Fruit fly (Drosophila melanogaster) whole organism, embryonic: ENCODE measurements around the gene CG31775.
A peak's percentile ranks its signal among the peaks of the same experiment; 100 is the strongest.

Experiments
- Abd-B ChIP-seq: fragments of 200-800 bp; sonication (Bioruptor generic); optimal IDR thresholded peaks from 2 replicates; lab custom pipeline; 2018; ENCODE audit warnings: missing biosample characterization, mild to moderate bottlenecking, missing genetic modification characterization, moderate library complexity
- Bgb ChIP-seq: fragments of 200-800 bp; sonication (Bioruptor generic); IDR thresholded peaks from 2 replicates; pipeline ENCODE4 v1.3.6; 2022; ENCODE audit warnings: missing biosample characterization, missing genetic modification characterization; ENCODE audit not compliant: partially characterized antibody
- C15 ChIP-seq: fragments of 200-800 bp; sonication (Bioruptor generic); IDR thresholded peaks from 3 replicates; pipeline ENCODE4 v1.3.6; 2022; ENCODE audit warnings: missing biosample characterization, missing genetic modification characterization
- CG10147 ChIP-seq: fragments of 200-800 bp; sonication (Bioruptor generic); optimal IDR thresholded peaks from 2 replicates; lab custom pipeline; 2019; ENCODE audit warnings: missing biosample characterization, mild to moderate bottlenecking, missing genetic modification characterization, moderate library complexity
- CG10543 ChIP-seq: fragments of 200-800 bp; sonication (Bioruptor generic); optimal IDR thresholded peaks from 3 replicates; lab custom pipeline; 2017; ENCODE audit warnings: missing biosample characterization, mild to moderate bottlenecking, missing genetic modification characterization, moderate library complexity
- CG10959 ChIP-seq: fragments of 200-800 bp; sonication (Bioruptor generic); IDR thresholded peaks from 2 replicates; pipeline ENCODE4 v1.3.6; 2022; ENCODE audit warnings: missing biosample characterization, missing genetic modification characterization
- CG11398 ChIP-seq: fragments of 200-800 bp; sonication (Bioruptor generic); optimal IDR thresholded peaks from 2 replicates; lab custom pipeline; 2016; ENCODE audit warnings: missing biosample characterization, missing genetic modification characterization
- CG11723 ChIP-seq: fragments of 200-800 bp; sonication (Bioruptor generic); optimal IDR thresholded peaks from 2 replicates; lab custom pipeline; 2017; ENCODE audit warnings: missing biosample characterization, mild to moderate bottlenecking, missing genetic modification characterization
- CG1603 ChIP-seq: fragments of 200-800 bp; sonication (Bioruptor generic); optimal IDR thresholded peaks from 2 replicates; lab custom pipeline; 2019; ENCODE audit warnings: missing biosample characterization, mild to moderate bottlenecking, missing genetic modification characterization, moderate library complexity
- CG17186 ChIP-seq: fragments of 200-800 bp; sonication (Bioruptor generic); optimal IDR thresholded peaks from 3 replicates; lab custom pipeline; 2017; ENCODE audit warnings: missing biosample characterization, missing genetic modification reagents, missing genetic modification characterization
- CG17568 ChIP-seq: fragments of 200-800 bp; sonication (Bioruptor generic); optimal IDR thresholded peaks from 2 replicates; lab custom pipeline; 2018; ENCODE audit warnings: missing biosample characterization, mild to moderate bottlenecking, missing genetic modification characterization, moderate library complexity
- CG18011 ChIP-seq: fragments of 200-800 bp; sonication (Bioruptor generic); optimal IDR thresholded peaks from 2 replicates; lab custom pipeline; 2017; ENCODE audit warnings: missing biosample characterization, missing genetic modification characterization, mild to moderate bottlenecking, moderate library complexity, missing genotype
- CG32532 ChIP-seq: fragments of 200-800 bp; sonication (Bioruptor generic); IDR thresholded peaks from 2 replicates; pipeline ENCODE4 v1.3.6; 2022; ENCODE audit warnings: missing biosample characterization, missing genetic modification characterization
- CG34224 ChIP-seq: fragments of 200-800 bp; sonication (Bioruptor generic); IDR thresholded peaks from 3 replicates; pipeline ENCODE4 v1.3.6; 2022; ENCODE audit warnings: missing biosample characterization, missing genetic modification characterization; ENCODE audit not compliant: partially characterized antibody
- CG4424 ChIP-seq: fragments of 200-800 bp; sonication (Bioruptor generic); optimal IDR thresholded peaks from 3 replicates; lab custom pipeline; 2016; ENCODE audit warnings: missing biosample characterization, missing genetic modification characterization
- CG5180 ChIP-seq: fragments of 200-800 bp; sonication (Bioruptor generic); optimal IDR thresholded peaks from 3 replicates; lab custom pipeline; 2017; ENCODE audit warnings: missing biosample characterization, missing genetic modification characterization, mild to moderate bottlenecking, moderate library complexity, missing genetic modification reagents
- CG6254 ChIP-seq: fragments of 200-800 bp; sonication (Bioruptor generic); optimal IDR thresholded peaks from 3 replicates; lab custom pipeline; 2017; ENCODE audit warnings: mild to moderate bottlenecking, missing biosample characterization, missing genetic modification reagents, missing genetic modification characterization
- CG7556 ChIP-seq: fragments of 200-800 bp; sonication (Bioruptor generic); optimal IDR thresholded peaks from 2 replicates; lab custom pipeline; 2017; ENCODE audit warnings: missing biosample characterization, mild to moderate bottlenecking, missing genetic modification characterization
- CG7987 ChIP-seq: fragments of 200-800 bp; sonication (Bioruptor generic); optimal IDR thresholded peaks from 2 replicates; lab custom pipeline; 2018; ENCODE audit warnings: missing biosample characterization, mild to moderate bottlenecking, missing genetic modification characterization, moderate library complexity
- CG9876 ChIP-seq: fragments of 200-800 bp; sonication (Bioruptor generic); optimal IDR thresholded peaks from 2 replicates; lab custom pipeline; 2016; ENCODE audit warnings: missing biosample characterization, missing genetic modification characterization
- Dip3 ChIP-seq: fragments of 200-800 bp; sonication (Bioruptor generic); optimal IDR thresholded peaks from 3 replicates; lab custom pipeline; 2016; ENCODE audit warnings: missing biosample characterization, missing genetic modification characterization
- Dll ChIP-seq: fragments of 200-800 bp; sonication (Bioruptor generic); IDR thresholded peaks from 4 replicates; pipeline ENCODE4 v1.3.6; 2022; ENCODE audit warnings: missing biosample characterization, missing genetic modification characterization; ENCODE audit not compliant: partially characterized antibody
- Doc2 ChIP-seq: fragments of 200-800 bp; sonication (Bioruptor generic); IDR thresholded peaks from 2 replicates; pipeline ENCODE4 v1.3.6; 2022; ENCODE audit warnings: missing biosample characterization, missing genetic modification characterization
- GATAe ChIP-seq: fragments of 200-800 bp; sonication (Bioruptor generic); conservative IDR thresholded peaks from 2 replicates; pipeline ENCODE4 v1.3.6; 2022; ENCODE audit warnings: missing biosample characterization, missing genetic modification characterization
- Hr51 ChIP-seq, 2 experiments: fragments of 200-800 bp; sonication (Bioruptor generic); optimal IDR thresholded peaks; 2 replicates in 1 of 2; 3 replicates in 1 of 2; lab custom pipeline; 2016 to 2018; ENCODE audit warnings: missing biosample characterization in 2 of 2, missing genetic modification characterization in 2 of 2, mild to moderate bottlenecking in 1 of 2, moderate library complexity in 1 of 2
- Lpt ChIP-seq: fragments of >200 bp; optimal IDR thresholded peaks from 2 replicates; lab custom pipeline; 2018; ENCODE audit warnings: missing biosample characterization, missing genetic modification characterization
- Max ChIP-seq: fragments of 200-800 bp; sonication (Bioruptor generic); optimal IDR thresholded peaks from 2 replicates; lab custom pipeline; 2016; ENCODE audit warnings: missing biosample characterization, mild to moderate bottlenecking, missing genetic modification characterization
- Mrtf ChIP-seq: fragments of 200-800 bp; sonication (Bioruptor generic); IDR thresholded peaks from 3 replicates; pipeline ENCODE4 v1.3.6; 2022; ENCODE audit warnings: missing biosample characterization, missing genetic modification characterization
- NFAT ChIP-seq: fragments of 200-800 bp; sonication (Bioruptor generic); IDR thresholded peaks from 2 replicates; pipeline ENCODE4 v1.3.6; 2022; ENCODE audit warnings: missing biosample characterization, missing genetic modification characterization
- Nf-YB ChIP-seq: fragments of 200-800 bp; sonication (Bioruptor generic); optimal IDR thresholded peaks from 3 replicates; lab custom pipeline; 2019; ENCODE audit warnings: missing biosample characterization, mild to moderate bottlenecking, missing genetic modification characterization, moderate library complexity
- Opbp ChIP-seq: fragments of 200-800 bp; sonication (Bioruptor generic); IDR thresholded peaks from 3 replicates; pipeline ENCODE4 v1.3.6; 2022; ENCODE audit warnings: missing biosample characterization, missing genetic modification characterization; ENCODE audit not compliant: partially characterized antibody
- Spps ChIP-seq: fragments of 200-800 bp; sonication (Bioruptor generic); optimal IDR thresholded peaks from 2 replicates; lab custom pipeline; 2018; ENCODE audit warnings: missing biosample characterization, mild to moderate bottlenecking, missing genetic modification characterization
- bab2 ChIP-seq: fragments of 200-800 bp; sonication (Bioruptor generic); optimal IDR thresholded peaks from 2 replicates; lab custom pipeline; 2016; ENCODE audit warnings: missing biosample characterization, missing genetic modification characterization
- bigmax ChIP-seq: fragments of 200-800 bp; sonication (Bioruptor generic); optimal IDR thresholded peaks from 2 replicates; lab custom pipeline; 2018; ENCODE audit warnings: missing biosample characterization, mild to moderate bottlenecking, missing genetic modification characterization
- cato ChIP-seq: fragments of 200-800 bp; sonication (Bioruptor generic); optimal IDR thresholded peaks from 2 replicates; lab custom pipeline; 2016; ENCODE audit warnings: missing biosample characterization, missing genetic modification characterization, borderline replicate concordance
- crp ChIP-seq, 2 experiments: fragments of 200-800 bp; sonication (Bioruptor generic); optimal IDR thresholded peaks; 2 replicates in 1 of 2; 3 replicates in 1 of 2; lab custom pipeline; 2017; ENCODE audit warnings: missing biosample characterization in 2 of 2, missing genetic modification characterization in 2 of 2, mild to moderate bottlenecking in 1 of 2, moderate library complexity in 1 of 2
- gce ChIP-seq: fragments of 200-800 bp; sonication (Bioruptor generic); IDR thresholded peaks from 3 replicates; pipeline ENCODE4 v1.3.6; 2022; ENCODE audit warnings: missing biosample characterization, missing genetic modification characterization
- org-1 ChIP-seq: fragments of 200-800 bp; sonication (Bioruptor generic); optimal IDR thresholded peaks from 2 replicates; lab custom pipeline; 2017; ENCODE audit warnings: missing biosample characterization, missing genetic modification characterization
- phol ChIP-seq: fragments of 200-800 bp; sonication (Bioruptor generic); optimal IDR thresholded peaks from 3 replicates; lab custom pipeline; 2018; ENCODE audit warnings: missing biosample characterization, mild to moderate bottlenecking, missing genetic modification characterization, moderate library complexity
- run ChIP-seq: fragments of 200-800 bp; sonication (Bioruptor generic); optimal IDR thresholded peaks from 3 replicates; lab custom pipeline; 2018; ENCODE audit warnings: missing biosample characterization, mild to moderate bottlenecking, missing genetic modification characterization
- sc ChIP-seq, 3 experiments: fragments of >200 bp in 2 of 3; fragments of 200-800 bp in 1 of 3; sonication (Bioruptor generic) in 1 of 3; optimal IDR thresholded peaks; 2 replicates in 2 of 3; 3 replicates in 1 of 3; lab custom pipeline; 2017; ENCODE audit warnings: mild to moderate bottlenecking in 1 of 3, missing biosample characterization in 1 of 3, missing genetic modification characterization in 1 of 3, missing genetic modification reagents in 1 of 3
- sima ChIP-seq: fragments of 200-800 bp; sonication (Bioruptor generic); optimal IDR thresholded peaks from 2 replicates; lab custom pipeline; 2016; ENCODE audit warnings: missing biosample characterization, missing genetic modification characterization
- tll ChIP-seq, 2 experiments: fragments of 200-800 bp in 1 of 2; fragments of >200 bp in 1 of 2; sonication (Bioruptor generic) in 1 of 2; optimal IDR thresholded peaks; 2 replicates each; lab custom pipeline; 2017 to 2019; ENCODE audit warnings: missing biosample characterization in 2 of 2, missing genetic modification characterization in 2 of 2, mild to moderate bottlenecking in 1 of 2, moderate library complexity in 1 of 2
- trh ChIP-seq: fragments of 200-800 bp; sonication (Bioruptor generic); optimal IDR thresholded peaks from 2 replicates; lab custom pipeline; 2016; ENCODE audit warnings: missing biosample characterization, missing genetic modification characterization
- unpg ChIP-seq: fragments of 200-800 bp; sonication (Bioruptor generic); optimal IDR thresholded peaks from 3 replicates; lab custom pipeline; 2018; ENCODE audit warnings: missing biosample characterization, mild to moderate bottlenecking, missing genetic modification characterization, moderate library complexity
- vfl ChIP-seq: fragments of 200-800 bp; sonication (Bioruptor generic); optimal IDR thresholded peaks from 2 replicates; lab custom pipeline; 2016; ENCODE audit warnings: missing biosample characterization, missing genetic modification characterization

The CG31775 gene

DNA sequence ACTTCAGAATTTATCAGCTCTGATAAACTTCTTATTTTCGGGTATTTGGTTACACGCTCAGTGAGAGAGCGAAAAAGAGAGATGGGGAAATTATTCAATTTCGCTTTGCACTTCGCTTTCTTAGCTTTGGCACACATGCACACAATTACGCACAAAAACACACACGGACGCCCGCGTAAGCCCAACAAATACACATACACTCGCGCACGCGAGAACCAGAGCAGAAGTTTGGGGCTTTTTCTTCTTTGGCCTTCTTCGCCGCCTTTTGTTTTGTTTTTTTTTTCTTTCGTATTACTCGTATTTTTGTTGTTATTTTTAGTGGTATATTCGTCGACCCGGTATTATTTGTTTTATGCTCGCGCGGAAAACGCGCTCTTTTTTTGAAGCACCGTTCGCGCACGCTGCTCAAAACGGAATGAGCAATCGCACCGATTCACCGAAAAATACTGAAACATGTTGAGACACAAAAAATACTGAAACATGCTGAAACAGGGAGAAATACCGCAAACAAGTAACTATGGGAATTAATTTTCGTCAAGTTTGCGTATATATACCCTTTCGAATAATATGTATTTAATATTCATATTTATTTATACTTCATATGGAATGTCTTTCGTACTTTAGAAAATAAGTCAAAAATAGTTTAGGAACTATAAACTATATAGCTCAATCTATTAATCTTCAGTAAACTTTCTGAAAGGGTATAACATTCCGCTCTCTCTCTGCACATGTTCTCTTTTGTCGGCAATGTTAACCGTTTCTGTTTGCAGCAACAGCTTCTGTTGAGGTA is 48.5 kb downstream of the CG31775 start, which contains the start of gene osp (continued):
- TF ChIP-seq CG17568 (GFP tag; lab: Kevin White, UChicago) = peak; percentile 96
- TF ChIP-seq C15 (GFP tag; lab: Robert Waterston, UW) = peak; percentile 97
- TF ChIP-seq CG34224 (GFP tag; lab: Robert Waterston, UW) = peak; percentile 42; the same call in 2 of the 3 replicates
- TF ChIP-seq Abd-B (GFP tag; lab: Kevin White, UChicago) = peak; percentile 98
- peak; percentile 75; the same call in 1 of the 2 replicates for TF ChIP-seq Bgb
- peak; percentile 86 for TF ChIP-seq CG18011 (GFP tag; lab: Kevin White, UChicago)
- peak; percentile 93 for TF ChIP-seq CG6254 (GFP tag; lab: Kevin White, UChicago)
- peak in 1 of 2 experiments; percentile 68 for TF ChIP-seq crp (GFP tag; optimal IDR thresholded peaks at IDR 0.05; lab: Kevin White, UChicago)
- peak; percentile 98 for TF ChIP-seq CG7556 (GFP tag; lab: Kevin White, UChicago)
- TF ChIP-seq phol (tag; lab: Kevin White, UChicago) = peak; percentile 98
- peak; percentile 92 for TF ChIP-seq CG7987 (GFP tag; lab: Kevin White, UChicago)
- TF ChIP-seq gce (GFP tag; lab: Robert Waterston, UW) = peak; percentile 99
- TF ChIP-seq Hr51 (GFP tag; optimal IDR thresholded peaks at IDR 0.05; lab: Kevin White, UChicago) = peak; percentile 80 to 99
- peak; percentile 98 for TF ChIP-seq run
- TF ChIP-seq org-1 (GFP tag; lab: Kevin White, UChicago) = peak; percentile 97
- TF ChIP-seq CG10147 (GFP tag; lab: Kevin White, UChicago) = peak; percentile 98
- peak; percentile 96 for TF ChIP-seq GATAe (GFP tag; lab: Robert Waterston, UW)
- peak; percentile 97 for TF ChIP-seq CG4424 (GFP tag; lab: Kevin White, UChicago)
- TF ChIP-seq sc (optimal IDR thresholded peaks at IDR 0.05; lab: Kevin White, UChicago) = no peak
- peak; percentile 95 for TF ChIP-seq sc (GFP tag; optimal IDR thresholded peaks at IDR 0.05; lab: Kevin White, UChicago)
- TF ChIP-seq CG9876 (GFP tag; lab: Kevin White, UChicago) = peak; percentile 32
- peak; percentile 95 for TF ChIP-seq Mrtf
- peak; percentile 60 for TF ChIP-seq bigmax (GFP tag; lab: Kevin White, UChicago)
- peak; percentile 98 for TF ChIP-seq Spps
- TF ChIP-seq unpg = peak; percentile 99
- peak; percentile 85 for TF ChIP-seq vfl (GFP tag; lab: Kevin White, UChicago)
- TF ChIP-seq NFAT = peak; percentile 98
- peak; percentile 95 for TF ChIP-seq CG1603 (tag; lab: Kevin White, UChicago)
- peak; percentile 92 for TF ChIP-seq trh
- TF ChIP-seq bab2 (GFP tag; lab: Kevin White, UChicago) = peak; percentile 91
- TF ChIP-seq CG17186 (GFP tag; lab: Kevin White, UChicago) = peak; percentile 87
- peak in 1 of 2 experiments; percentile 81 for TF ChIP-seq tll (GFP tag; optimal IDR thresholded peaks at IDR 0.05; lab: Kevin White, UChicago)
- peak; percentile 72 for TF ChIP-seq CG10543
- peak; percentile 68; the same call in 2 of the 3 replicates for TF ChIP-seq Opbp (GFP tag; lab: Robert Waterston, UW)
- peak; percentile 34 for TF ChIP-seq CG11398 (GFP tag; lab: Kevin White, UChicago)
- peak; percentile 66 for TF ChIP-seq Dip3 (GFP tag; lab: Kevin White, UChicago)
- TF ChIP-seq Max (GFP tag; lab: Kevin White, UChicago) = peak; percentile 97
- TF ChIP-seq CG10959 (GFP tag; lab: Robert Waterston, UW) = peak; percentile 96
- TF ChIP-seq CG11723 = peak; percentile 90
- peak; percentile 34; the same call in 1 of the 4 replicates for TF ChIP-seq Dll (GFP tag; lab: Robert Waterston, UW)
- TF ChIP-seq Doc2 (GFP tag; lab: Robert Waterston, UW) = peak; percentile 86
- peak; percentile 99 for TF ChIP-seq CG32532 (GFP tag; lab: Robert Waterston, UW)
- peak; percentile 91 for TF ChIP-seq CG5180 (GFP tag; lab: Kevin White, UChicago)
- TF ChIP-seq cato (GFP tag; lab: Kevin White, UChicago) = peak; percentile 95
- no peak for TF ChIP-seq Lpt
- peak; percentile 40 for TF ChIP-seq sima (GFP tag; lab: Kevin White, UChicago)
- TF ChIP-seq Nf-YB (GFP tag; lab: Kevin White, UChicago) = peak; percentile 90
